Worm (Caenorhabditis elegans) whole organism, young adult: Measurements from ENCODE around the gene sru-25.

Source experiments
- K11D2.4 ChIP-seq: fragments of 200-800 bp; sonication (Bioruptor generic); IDR thresholded peaks from 2 replicates; pipeline ENCODE4 v1.3.6; 2022; ENCODE audit warnings: missing genetic modification reagents, missing genetic modification characterization, missing compliant biosample characterization
- cebp-1 ChIP-seq, 2 experiments: fragments of 200-800 bp in 1 of 2; sonication (Bioruptor generic) in 1 of 2; sonication (generic microtip) in 1 of 2; IDR thresholded peaks in 1 of 2; optimal IDR thresholded peaks in 1 of 2; 2 replicates each; pipeline versions ENCODE4 v1.3.6 to Lab custom; 2017 to 2022; ENCODE audit warnings: missing compliant biosample characterization in 2 of 2, missing genetic modification characterization in 2 of 2, mild to moderate bottlenecking in 1 of 2, missing genetic modification reagents in 1 of 2, moderate library complexity in 1 of 2
- egl-18 ChIP-seq: fragments of 200-800 bp; sonication (Bioruptor generic); IDR thresholded peaks from 2 replicates; pipeline ENCODE4 v1.3.6; 2022; ENCODE audit warnings: missing genetic modification reagents, missing genetic modification characterization, missing compliant biosample characterization
- hsf-1 ChIP-seq: fragments of 200-800 bp; sonication (Bioruptor generic); IDR thresholded peaks from 2 replicates; pipeline ENCODE4 v1.3.6; 2022; ENCODE audit warnings: missing genetic modification reagents, missing genetic modification characterization, missing compliant biosample characterization
- sea-2 ChIP-seq: fragments of 200-800 bp; sonication (Bioruptor generic); IDR thresholded peaks from 2 replicates; pipeline ENCODE4 v1.3.6; 2022; ENCODE audit warnings: missing genetic modification characterization, missing compliant biosample characterization
- snpc-4 ChIP-seq, 5 experiments: fragments of 150-350 bp in 1 of 5; sonication (generic microtip) in 4 of 5; optimal IDR thresholded peaks; 2 replicates each; lab custom pipeline; 2014 to 2018; ENCODE audit warnings: missing genetic modification characterization in 5 of 5, missing biosample characterization in 3 of 5, antibody characterized with exemption in 2 of 5, mild to moderate bottlenecking in 2 of 5, missing compliant biosample characterization in 2 of 5, missing genotype in 2 of 5, moderate library complexity in 2 of 5, missing genetic modification reagents in 1 of 5
- unc-62 ChIP-seq: fragments of 150-350 bp; optimal IDR thresholded peaks from 2 replicates; lab custom pipeline; 2014; ENCODE audit warnings: missing biosample characterization, missing genetic modification reagents, missing genetic modification characterization

ce11 chrV:712882-713281 lies 38.8 kb upstream of the sru-25 start, which contains the start of gene cyp-33C11:
- TF ChIP-seq hsf-1 (GFP tag; lab: Robert Waterston, UW) (no peak), cebp-1 (GFP tag; IDR thresholded peaks at IDR 0.05; lab: Robert Waterston, UW) (no peak), cebp-1 (tag; optimal IDR thresholded peaks at IDR 0.05; lab: Kevin White, UChicago) (no peak), sea-2 (GFP tag; lab: Robert Waterston, UW) (no peak), K11D2.4 (no peak), egl-18 (GFP tag; lab: Robert Waterston, UW) (no peak), snpc-4 (GFP tag; optimal IDR thresholded peaks at IDR 0.05; lab: Kevin White, UChicago) (no peak), snpc-4 (tag; optimal IDR thresholded peaks at IDR 0.05; lab: Kevin White, UChicago) (no peak), unc-62 (GFP tag; lab: Kevin White, UChicago) (no peak)
